Worm (Caenorhabditis elegans) whole organism, midembryonic: ENCODE data around the gene pitr-1.

Experiments used
- T22C8.4 ChIP-seq: fragments of 200-800 bp; sonication (Bioruptor generic); IDR thresholded peaks from 2 replicates; pipeline ENCODE4 v1.3.6; 2022; ENCODE audit warnings: missing genetic modification characterization, missing compliant biosample characterization
- cog-1 ChIP-seq: sonication (generic microtip); optimal IDR thresholded peaks from 2 replicates; lab custom pipeline; 2016; ENCODE audit warnings: missing genetic modification characterization, missing compliant biosample characterization
- flt-1 ChIP-seq: fragments of 200-800 bp; sonication (Bioruptor generic); IDR thresholded peaks from 2 replicates; pipeline ENCODE4 v1.3.6; 2022; ENCODE audit warnings: missing genetic modification characterization, missing compliant biosample characterization
- klf-2 ChIP-seq: fragments of 200-800 bp; sonication (Bioruptor generic); conservative IDR thresholded peaks from 2 replicates; pipeline ENCODE4 v1.3.6; 2022; ENCODE audit warnings: missing genetic modification reagents, missing genetic modification characterization, missing compliant biosample characterization
- med-1 ChIP-seq: sonication (generic microtip); optimal IDR thresholded peaks from 2 replicates; lab custom pipeline; 2017; ENCODE audit warnings: missing genetic modification characterization, mild to moderate bottlenecking, missing compliant biosample characterization, antibody characterized with exemption, missing genetic modification reagents; ENCODE audit not compliant: insufficient read depth
- tab-1 ChIP-seq: fragments of 200-800 bp; sonication (Bioruptor generic); IDR thresholded peaks from 2 replicates; pipeline ENCODE4 v1.3.6; 2022; ENCODE audit warnings: missing genetic modification characterization, missing compliant biosample characterization
- ztf-29 ChIP-seq: fragments of 200-800 bp; sonication (Bioruptor generic); IDR thresholded peaks from 2 replicates; pipeline ENCODE4 v1.3.6; 2022; ENCODE audit warnings: missing genetic modification reagents, missing genetic modification characterization, missing compliant biosample characterization

ce11 chrIV:7439377-7439776, 45.5 kb downstream of the pitr-1 start:
- TF ChIP-seq klf-2 (GFP tag; lab: Robert Waterston, UW) (no peak), cog-1 (tag; lab: Kevin White, UChicago) (no peak), flt-1 (no peak), T22C8.4 (GFP tag; lab: Robert Waterston, UW) (no peak), tab-1 (no peak), ztf-29 (no peak), med-1 (GFP tag; lab: Kevin White, UChicago) (no peak)
